Fruit fly (Drosophila melanogaster) whole organism, embryonic: Measurements from ENCODE around the gene Arc42.

ENCODE experiments used
- Blimp-1 ChIP-seq: fragments of 200-800 bp; sonication (Bioruptor generic); optimal IDR thresholded peaks from 3 replicates; lab custom pipeline; 2018; ENCODE audit warnings: missing biosample characterization, missing genetic modification characterization, mild to moderate bottlenecking, moderate library complexity, missing genetic modification reagents
- CG10431 ChIP-seq: fragments of 200-800 bp; sonication (Bioruptor generic); optimal IDR thresholded peaks from 3 replicates; lab custom pipeline; 2018; ENCODE audit warnings: missing biosample characterization, mild to moderate bottlenecking, missing genetic modification characterization
- CG11247 ChIP-seq: fragments of 200-800 bp; sonication (Bioruptor generic); IDR thresholded peaks from 2 replicates; pipeline ENCODE4 v1.3.6; 2022; ENCODE audit warnings: missing biosample characterization, missing genetic modification characterization
- CG12236 ChIP-seq: fragments of 200-800 bp; sonication (Bioruptor generic); optimal IDR thresholded peaks from 2 replicates; lab custom pipeline; 2016; ENCODE audit warnings: missing biosample characterization, missing genetic modification characterization
- CG13287 ChIP-seq: fragments of 200-800 bp; sonication (Bioruptor generic); IDR thresholded peaks from 2 replicates; pipeline ENCODE4 v1.3.6; 2022; ENCODE audit warnings: missing biosample characterization, missing genetic modification characterization; ENCODE audit not compliant: partially characterized antibody
- CG13894 ChIP-seq: fragments of 200-800 bp; sonication (Bioruptor generic); optimal IDR thresholded peaks from 3 replicates; lab custom pipeline; 2018; ENCODE audit warnings: missing biosample characterization, mild to moderate bottlenecking, missing genetic modification characterization, moderate library complexity
- CG14710 ChIP-seq: fragments of 200-800 bp; sonication (Bioruptor generic); optimal IDR thresholded peaks from 3 replicates; lab custom pipeline; 2019; ENCODE audit warnings: missing biosample characterization, mild to moderate bottlenecking, missing genetic modification characterization, moderate library complexity
- CG15073 ChIP-seq: fragments of 200-800 bp; sonication (Bioruptor generic); optimal IDR thresholded peaks from 2 replicates; lab custom pipeline; 2016; ENCODE audit warnings: missing biosample characterization, missing genetic modification characterization
- CG15514 ChIP-seq: fragments of 200-800 bp; sonication (Bioruptor generic); optimal IDR thresholded peaks from 3 replicates; lab custom pipeline; 2017; ENCODE audit warnings: missing biosample characterization, missing genetic modification characterization, mild to moderate bottlenecking, moderate library complexity, missing genetic modification reagents
- CG17361 ChIP-seq: fragments of 200-800 bp; sonication (Bioruptor generic); IDR thresholded peaks from 3 replicates; pipeline ENCODE4 v1.3.6; 2022; ENCODE audit warnings: missing biosample characterization, missing genetic modification characterization
- CG17802 ChIP-seq: fragments of 200-800 bp; sonication (Bioruptor generic); optimal IDR thresholded peaks from 2 replicates; lab custom pipeline; 2018; ENCODE audit warnings: missing biosample characterization, mild to moderate bottlenecking, missing genetic modification characterization, moderate library complexity
- CG17912 ChIP-seq: fragments of 200-800 bp; sonication (Bioruptor generic); optimal IDR thresholded peaks from 2 replicates; lab custom pipeline; 2018; ENCODE audit warnings: missing biosample characterization, mild to moderate bottlenecking, missing genetic modification characterization
- CG1792 ChIP-seq: fragments of 200-800 bp; sonication (Bioruptor generic); optimal IDR thresholded peaks from 2 replicates; lab custom pipeline; 2016; ENCODE audit warnings: missing biosample characterization, missing genetic modification characterization
- CG18764 ChIP-seq: fragments of 200-800 bp; sonication (Bioruptor generic); optimal IDR thresholded peaks from 3 replicates; lab custom pipeline; 2016; ENCODE audit warnings: missing biosample characterization, missing genetic modification characterization
- CG2129 ChIP-seq: fragments of 200-800 bp; sonication (Bioruptor generic); IDR thresholded peaks from 2 replicates; pipeline ENCODE4 v1.3.6; 2022; ENCODE audit warnings: missing biosample characterization, missing genetic modification characterization; ENCODE audit not compliant: partially characterized antibody
- CG8290 ChIP-seq, 3 experiments: fragments of 200-800 bp; sonication (Bioruptor generic); optimal IDR thresholded peaks; 2 replicates each; lab custom pipeline; 2016 to 2019; ENCODE audit warnings: missing biosample characterization in 3 of 3, missing genetic modification characterization in 3 of 3, mild to moderate bottlenecking in 2 of 3, moderate library complexity in 1 of 3
- CG8478 ChIP-seq: fragments of >200 bp; optimal IDR thresholded peaks from 2 replicates; lab custom pipeline; 2018
- CG9437 ChIP-seq: fragments of 200-800 bp; sonication (Bioruptor generic); optimal IDR thresholded peaks from 2 replicates; lab custom pipeline; 2018; ENCODE audit warnings: missing biosample characterization, mild to moderate bottlenecking, missing genetic modification characterization
- CHES-1-like ChIP-seq: fragments of 200-800 bp; sonication (Bioruptor generic); optimal IDR thresholded peaks from 2 replicates; lab custom pipeline; 2016; ENCODE audit warnings: missing biosample characterization, missing genetic modification characterization
- Dfd ChIP-seq, 2 experiments: fragments of >200 bp; optimal IDR thresholded peaks; 2 replicates each; lab custom pipeline; 2017; ENCODE audit warnings: missing biosample characterization in 2 of 2, missing genetic modification characterization in 2 of 2
- Dp ChIP-seq: fragments of 200-800 bp; sonication (Bioruptor generic); optimal IDR thresholded peaks from 2 replicates; lab custom pipeline; 2018; ENCODE audit warnings: missing biosample characterization, mild to moderate bottlenecking, missing genetic modification characterization, moderate library complexity
- ERR ChIP-seq: fragments of 200-800 bp; sonication (Bioruptor generic); optimal IDR thresholded peaks from 2 replicates; lab custom pipeline; 2016; ENCODE audit warnings: missing biosample characterization, missing genetic modification characterization
- GATAe ChIP-seq: fragments of 200-800 bp; sonication (Bioruptor generic); conservative IDR thresholded peaks from 2 replicates; pipeline ENCODE4 v1.3.6; 2022; ENCODE audit warnings: missing biosample characterization, missing genetic modification characterization
- Hr51 ChIP-seq, 2 experiments: fragments of 200-800 bp; sonication (Bioruptor generic); optimal IDR thresholded peaks; 2 replicates in 1 of 2; 3 replicates in 1 of 2; lab custom pipeline; 2016 to 2018; ENCODE audit warnings: missing biosample characterization in 2 of 2, missing genetic modification characterization in 2 of 2, mild to moderate bottlenecking in 1 of 2, moderate library complexity in 1 of 2
- Hr78 ChIP-seq, 2 experiments: fragments of 200-800 bp in 1 of 2; fragments of >200 bp in 1 of 2; sonication (Bioruptor generic) in 1 of 2; optimal IDR thresholded peaks; 2 replicates each; lab custom pipeline; 2017 to 2019; ENCODE audit warnings: missing biosample characterization in 2 of 2, missing genetic modification characterization in 2 of 2, mild to moderate bottlenecking in 1 of 2, moderate library complexity in 1 of 2
- Lim3 ChIP-seq: fragments of 200-800 bp; sonication (Bioruptor generic); IDR thresholded peaks from 2 replicates; pipeline ENCODE4 v1.3.6; 2022; ENCODE audit warnings: missing biosample characterization, missing genetic modification characterization
- Mad ChIP-seq: fragments of 200-800 bp; sonication (Bioruptor generic); optimal IDR thresholded peaks from 2 replicates; lab custom pipeline; 2016; ENCODE audit warnings: missing biosample characterization, missing genetic modification characterization
- Meics ChIP-seq: fragments of 200-800 bp; sonication (Bioruptor generic); optimal IDR thresholded peaks from 2 replicates; lab custom pipeline; 2017; ENCODE audit warnings: missing biosample characterization, mild to moderate bottlenecking, missing genetic modification characterization
- Mes4 ChIP-seq: fragments of 200-800 bp; sonication (Bioruptor generic); optimal IDR thresholded peaks from 2 replicates; lab custom pipeline; 2016; ENCODE audit warnings: missing biosample characterization, missing genetic modification characterization
- Ptx1 ChIP-seq: fragments of 200-800 bp; sonication (Bioruptor generic); IDR thresholded peaks from 2 replicates; pipeline ENCODE4 v1.3.6; 2022; ENCODE audit warnings: missing biosample characterization, missing genetic modification characterization
- Sry-δ ChIP-seq: fragments of 200-800 bp; sonication (Bioruptor generic); optimal IDR thresholded peaks from 2 replicates; lab custom pipeline; 2016; ENCODE audit warnings: missing biosample characterization, missing genetic modification characterization
- Ssrp ChIP-seq: fragments of 200-800 bp; sonication (Bioruptor generic); optimal IDR thresholded peaks from 2 replicates; lab custom pipeline; 2018; ENCODE audit warnings: missing biosample characterization, mild to moderate bottlenecking, missing genetic modification characterization, moderate library complexity
- YL-1 ChIP-seq: fragments of 200-800 bp; sonication (Bioruptor generic); optimal IDR thresholded peaks from 3 replicates; lab custom pipeline; 2017; ENCODE audit warnings: missing biosample characterization, mild to moderate bottlenecking, missing genetic modification characterization
- abd-A ChIP-seq: fragments of 200-800 bp; sonication (Bioruptor generic); optimal IDR thresholded peaks from 3 replicates; lab custom pipeline; 2019; ENCODE audit warnings: missing biosample characterization, mild to moderate bottlenecking, missing genetic modification characterization, moderate library complexity
- bbx ChIP-seq: fragments of 200-800 bp; sonication (Bioruptor generic); IDR thresholded peaks from 2 replicates; pipeline ENCODE4 v1.3.6; 2022; ENCODE audit warnings: missing biosample characterization, missing genetic modification characterization; ENCODE audit not compliant: partially characterized antibody
- bcd ChIP-seq: fragments of 200-800 bp; sonication (Bioruptor generic); optimal IDR thresholded peaks from 2 replicates; lab custom pipeline; 2017; ENCODE audit warnings: missing biosample characterization, mild to moderate bottlenecking, missing genetic modification characterization
- btn ChIP-seq: fragments of 200-800 bp; sonication (Bioruptor generic); optimal IDR thresholded peaks from 2 replicates; lab custom pipeline; 2016; ENCODE audit warnings: missing biosample characterization, missing genetic modification characterization
- cad ChIP-seq: fragments of >200 bp; optimal IDR thresholded peaks from 2 replicates; lab custom pipeline; 2017; ENCODE audit warnings: missing biosample characterization, missing genetic modification characterization
- gro ChIP-seq: fragments of 200-800 bp; sonication (Bioruptor generic); optimal IDR thresholded peaks from 2 replicates; lab custom pipeline; 2016; ENCODE audit warnings: missing biosample characterization, missing genetic modification characterization
- hbn ChIP-seq: fragments of 200-800 bp; sonication (Bioruptor generic); IDR thresholded peaks from 2 replicates; pipeline ENCODE4 v1.3.6; 2022; ENCODE audit warnings: missing biosample characterization, missing genetic modification characterization; ENCODE audit not compliant: partially characterized antibody
- inv ChIP-seq: fragments of 200-800 bp; sonication (Bioruptor generic); IDR thresholded peaks from 2 replicates; pipeline ENCODE4 v1.3.6; 2022; ENCODE audit warnings: missing biosample characterization, missing genetic modification characterization; ENCODE audit not compliant: partially characterized antibody
- jing ChIP-seq: fragments of 200-800 bp; sonication (Bioruptor generic); optimal IDR thresholded peaks from 2 replicates; lab custom pipeline; 2018; ENCODE audit warnings: missing biosample characterization, mild to moderate bottlenecking, missing genetic modification characterization
- lbe ChIP-seq: fragments of 200-800 bp; sonication (Bioruptor generic); optimal IDR thresholded peaks from 2 replicates; lab custom pipeline; 2016; ENCODE audit warnings: missing biosample characterization, mild to moderate bottlenecking, missing genetic modification characterization
- nerfin-2 ChIP-seq: fragments of 200-800 bp; sonication (Bioruptor generic); IDR thresholded peaks from 2 replicates; pipeline ENCODE4 v1.3.6; 2022; ENCODE audit warnings: missing biosample characterization, missing genetic modification characterization; ENCODE audit not compliant: partially characterized antibody
- pb ChIP-seq: fragments of 200-800 bp; sonication (Bioruptor generic); optimal IDR thresholded peaks from 3 replicates; lab custom pipeline; 2016; ENCODE audit warnings: missing biosample characterization, missing genetic modification characterization
- pzg ChIP-seq: fragments of 200-800 bp; sonication (Bioruptor generic); optimal IDR thresholded peaks from 3 replicates; lab custom pipeline; 2018; ENCODE audit warnings: missing biosample characterization, mild to moderate bottlenecking, missing genetic modification characterization, moderate library complexity
- scrt ChIP-seq: fragments of 200-800 bp; sonication (Bioruptor generic); optimal IDR thresholded peaks from 2 replicates; lab custom pipeline; 2018; ENCODE audit warnings: missing biosample characterization, mild to moderate bottlenecking, missing genetic modification characterization, moderate library complexity
- sisA ChIP-seq: fragments of 200-800 bp; sonication (Bioruptor generic); IDR thresholded peaks from 2 replicates; pipeline ENCODE4 v1.3.6; 2022; ENCODE audit warnings: missing biosample characterization, missing genetic modification characterization
- twi ChIP-seq: fragments of 200-800 bp; optimal IDR thresholded peaks from 2 replicates; lab custom pipeline; 2019; ENCODE audit warnings: missing biosample characterization, mild to moderate bottlenecking, missing genetic modification characterization, moderate library complexity
- yki ChIP-seq: fragments of >200 bp; optimal IDR thresholded peaks from 3 replicates; lab custom pipeline; 2018

The Arc42 gene

dm6 chr3R:19879470-19880052 is 2.0 kb downstream of the Arc42 start, which contains the start of gene Ask1 (continued):
- TF ChIP-seq CG2129 (GFP tag; lab: Robert Waterston, UW) (no peak), gro (GFP tag; lab: Kevin White, UChicago) (no peak), bcd (no peak), hbn (no peak), inv (GFP tag; lab: Robert Waterston, UW) (no peak), Ssrp (no peak), cad (GFP tag; lab: Kevin White, UChicago) (no peak), jing (no peak), CG11247 (GFP tag; lab: Robert Waterston, UW) (no peak), scrt (GFP tag; lab: Kevin White, UChicago) (peak; percentile 60), CG9437 (no peak), pb (GFP tag; lab: Kevin White, UChicago) (no peak), CG18764 (GFP tag; lab: Kevin White, UChicago) (no peak), sisA (GFP tag; lab: Robert Waterston, UW) (no peak), pzg (GFP tag; lab: Kevin White, UChicago) (peak; percentile 65), yki (lab: Kevin White, UChicago) (no peak), Mad (GFP tag; lab: Kevin White, UChicago) (no peak), nerfin-2 (GFP tag; lab: Robert Waterston, UW) (no peak), ERR (GFP tag; lab: Kevin White, UChicago) (no peak), CG15514 (GFP tag; lab: Kevin White, UChicago) (peak; percentile 44), Hr78 (GFP tag; optimal IDR thresholded peaks at IDR 0.05; lab: Kevin White, UChicago) (no peak), CG12236 (no peak), Blimp-1 (GFP tag; lab: Kevin White, UChicago) (no peak), lbe (GFP tag; lab: Kevin White, UChicago) (peak; percentile 53), Sry-δ (no peak), CG17912 (GFP tag; lab: Kevin White, UChicago) (no peak), YL-1 (GFP tag; lab: Kevin White, UChicago) (no peak), CG1792 (no peak), CG14710 (tag; lab: Kevin White, UChicago) (peak; percentile 13), Dp (GFP tag; lab: Kevin White, UChicago) (peak; percentile 85), GATAe (GFP tag; lab: Robert Waterston, UW) (no peak), CG13894 (no peak), CG17361 (GFP tag; lab: Robert Waterston, UW) (no peak), Ptx1 (GFP tag; lab: Robert Waterston, UW) (no peak), Dfd (GFP tag; optimal IDR thresholded peaks at IDR 0.05; lab: Kevin White, UChicago) (no peak), abd-A (tag; lab: Kevin White, UChicago) (no peak), CG8290 (GFP tag; optimal IDR thresholded peaks at IDR 0.05; lab: Kevin White, UChicago) (no peak), CG8290 (tag; optimal IDR thresholded peaks at IDR 0.05; lab: Kevin White, UChicago) (no peak), CHES-1-like (no peak), btn (no peak), CG13287 (GFP tag; lab: Robert Waterston, UW) (0 out of 2 replicates have a peak, but pooled peaks have one; percentile 6), CG8478 (lab: Kevin White, UChicago) (no peak), CG17802 (no peak), CG10431 (GFP tag; lab: Kevin White, UChicago) (no peak), twi (tag; lab: Kevin White, UChicago) (no peak), Meics (GFP tag; lab: Kevin White, UChicago) (no peak), Hr51 (GFP tag; optimal IDR thresholded peaks at IDR 0.05; lab: Kevin White, UChicago) (no peak), CG15073 (GFP tag; lab: Kevin White, UChicago) (peak; percentile 78), Lim3 (GFP tag; lab: Robert Waterston, UW) (no peak), bbx (0 out of 2 replicates have a peak, but pooled peaks have one; percentile 32), Mes4 (GFP tag; lab: Kevin White, UChicago) (no peak)
